Worm (Caenorhabditis elegans) whole organism, L4/young adult: Measurements from ENCODE around the gene T28F12.1.

Source experiments
- W03F9.2 ChIP-seq: fragments of 150-350 bp; optimal IDR thresholded peaks from 2 replicates; lab custom pipeline; 2014; ENCODE audit warnings: missing biosample characterization, missing genetic modification characterization
- him-1 ChIP-seq: sonication (generic microtip); optimal IDR thresholded peaks from 2 replicates; lab custom pipeline; 2016; ENCODE audit warnings: missing genotype, missing genetic modification reagents, missing genetic modification characterization, missing compliant biosample characterization

ce11 chrV:4523312-4523711 is 10.5 kb downstream of the T28F12.1 start:
- no peak for TF ChIP-seq him-1 (tag; lab: Kevin White, UChicago)
- no peak for TF ChIP-seq W03F9.2 (tag; lab: Kevin White, UChicago)
